Worm (Caenorhabditis elegans): ENCODE data around the gene Y41D4A.4.

Gene Y41D4A.4

DNA sequence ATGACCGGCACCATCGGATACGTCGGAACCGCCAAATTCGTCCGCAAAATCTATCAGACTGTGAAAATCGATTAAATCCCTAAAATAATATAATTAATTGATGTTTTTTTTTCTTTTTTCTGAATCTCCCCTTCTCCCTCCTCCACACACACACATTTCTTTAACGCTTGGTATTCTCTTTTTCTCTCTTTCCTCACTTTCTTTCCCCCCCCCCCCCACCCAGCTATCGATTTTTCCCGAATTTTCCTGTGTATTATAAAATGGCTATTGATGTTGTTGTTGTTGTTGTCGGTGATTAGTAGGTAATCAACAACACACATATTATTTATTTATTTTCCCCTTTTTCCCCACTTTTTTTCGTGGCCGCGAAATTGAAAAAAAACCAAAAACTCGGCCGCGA lies 5.4 kb downstream of the Y41D4A.4 start:
- no peak for TF ChIP-seq tag-97 (GFP tag; IDR thresholded peaks at IDR 0.05)
- no peak for TF ChIP-seq mdt-29 (GFP tag; IDR thresholded peaks at IDR 0.05)
- TF ChIP-seq daf-16 (GFP tag; optimal IDR thresholded peaks at IDR 0.05), result peak in 1 of 2 experiments; percentile 40
- TF ChIP-seq daf-16 (tag; optimal IDR thresholded peaks at IDR 0.05), result no peak
- no peak for TF ChIP-seq ceh-82 (tag; optimal IDR thresholded peaks at IDR 0.05)
- no peak for TF ChIP-seq zag-1 (tag; optimal IDR thresholded peaks at IDR 0.05)
- peak; percentile 19 for TF ChIP-seq hlh-11 (tag; optimal IDR thresholded peaks at IDR 0.05)
- 0 out of 2 replicates have a peak, but pooled peaks have one; percentile 7 for TF ChIP-seq dmd-6 (GFP tag; IDR thresholded peaks at IDR 0.05)
- TF ChIP-seq sdz-12 (GFP tag; optimal IDR thresholded peaks at IDR 0.05), result no peak

DNA sequence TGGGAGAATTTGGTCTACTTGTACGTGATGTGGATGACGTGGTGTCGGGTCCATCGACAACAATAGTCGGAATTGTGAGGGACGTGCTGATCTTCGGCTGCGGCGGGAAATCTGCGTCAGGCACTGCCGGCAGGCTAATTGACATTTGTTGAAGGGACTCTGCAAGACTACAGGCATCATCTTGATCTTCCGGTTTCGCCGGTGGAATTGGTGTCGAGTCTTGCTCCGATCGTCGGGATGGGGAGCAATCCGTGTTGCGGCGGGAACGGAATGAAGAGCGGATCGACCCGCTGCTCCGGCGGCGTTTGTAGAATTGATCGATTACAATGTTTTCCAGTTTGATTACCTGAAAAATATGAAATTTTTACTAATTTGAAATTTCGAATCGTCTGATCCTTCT lies 6.7 kb downstream of the Y41D4A.4 start:
- no peak for TF ChIP-seq daf-8 (GFP tag; IDR thresholded peaks at IDR 0.05)
- peak; percentile 66 for TF ChIP-seq set-16 (GFP tag; IDR thresholded peaks at IDR 0.05)
- TF ChIP-seq nhr-111 (GFP tag; optimal IDR thresholded peaks at IDR 0.05), result no peak

DNA sequence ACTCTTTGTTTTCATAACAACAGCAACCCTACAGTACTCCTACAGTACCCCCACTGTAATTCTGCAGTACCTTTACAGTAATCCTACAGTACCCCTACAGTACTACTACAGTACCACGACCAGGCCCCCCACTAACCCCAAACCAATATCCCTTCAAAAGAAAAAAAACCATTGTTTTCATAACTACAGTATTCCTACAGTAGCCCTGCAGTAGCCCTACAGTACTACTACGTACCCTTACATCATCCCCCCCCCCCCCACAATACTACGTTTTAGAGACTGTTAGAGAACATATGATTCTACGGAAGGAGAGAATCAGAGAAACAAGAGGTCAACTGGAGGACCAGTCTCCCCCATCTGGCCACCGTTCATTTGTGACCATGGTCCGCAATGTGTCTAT lies 7.7 kb downstream of the Y41D4A.4 start, which contains the start of gene Y41D4A.3:
Y41D4A.3 (plus strand) TSS at position 301 of the 400 bp plus-strand sequence.
- TF ChIP-seq T26A8.4 (GFP tag; IDR thresholded peaks at IDR 0.05), result no peak
- no peak for TF ChIP-seq vab-7 (GFP tag; IDR thresholded peaks at IDR 0.05)
- peak; percentile 11 for TF ChIP-seq aha-1 (tag)
- TF ChIP-seq sdz-12 (GFP tag; optimal IDR thresholded peaks at IDR 0.05), result no peak
- no peak for TF ChIP-seq fkh-10 (GFP tag; optimal IDR thresholded peaks at IDR 0.05)
- no peak for TF ChIP-seq ztf-11 (tag; optimal IDR thresholded peaks at IDR 0.05)
- TF ChIP-seq daf-19 (GFP tag; conservative IDR thresholded peaks at IDR 0.05), result no peak
- no peak for TF ChIP-seq aly-2 (tag; optimal IDR thresholded peaks at IDR 0.05)

DNA sequence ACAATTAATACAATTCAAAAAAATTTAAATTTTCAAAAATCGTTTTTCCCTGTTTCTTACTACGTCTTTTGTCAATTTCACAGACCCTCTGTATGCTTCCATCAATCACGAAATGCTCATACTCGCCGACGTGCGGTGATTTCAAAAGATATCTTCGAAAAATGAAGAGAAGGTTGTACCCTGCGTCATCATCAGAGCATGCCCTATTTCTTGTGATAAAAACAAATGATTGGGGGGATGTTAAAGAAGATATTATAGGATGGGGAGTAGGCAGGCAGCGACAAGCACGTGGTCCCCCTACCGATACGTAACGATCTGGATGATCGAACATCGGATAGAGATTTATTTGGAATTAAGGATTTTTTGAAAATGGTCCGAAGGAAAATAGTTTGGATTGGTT lies 12.8 kb downstream of the Y41D4A.4 start:
- peak; percentile 21 for TF ChIP-seq hlh-30 (tag; optimal IDR thresholded peaks at IDR 0.05; ENCODE audit: insufficient read depth)
- peak in 1 of 2 experiments; percentile 97 for TF ChIP-seq unc-62 (GFP tag; optimal IDR thresholded peaks at IDR 0.05 in 1 of 2)
- TF ChIP-seq unc-62 (tag; optimal IDR thresholded peaks at IDR 0.05), result no peak
- TF ChIP-seq nhr-11 (tag; optimal IDR thresholded peaks at IDR 0.05), result peak; percentile 59
- no peak for TF ChIP-seq F10B5.3 (tag; optimal IDR thresholded peaks at IDR 0.05)

DNA sequence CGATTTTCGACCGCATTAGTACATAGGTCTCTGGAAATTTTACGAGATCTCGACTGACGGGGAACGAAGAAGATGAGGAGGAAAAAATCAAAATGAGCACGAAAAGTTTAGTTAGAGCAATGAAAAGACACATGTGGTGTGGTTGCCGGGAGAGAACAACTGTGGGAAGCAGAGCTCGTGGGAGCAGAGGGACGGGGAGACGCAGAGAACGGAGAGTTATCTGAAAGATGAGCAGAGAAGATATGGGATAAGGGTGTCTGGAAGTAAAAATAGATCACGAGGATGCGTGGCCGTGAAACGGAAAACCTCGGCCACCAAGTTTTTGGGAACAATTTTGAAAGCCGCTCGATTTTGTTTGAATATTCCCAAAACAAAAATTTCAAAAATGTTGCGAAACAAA lies 15.8 kb downstream of the Y41D4A.4 start, which contains the start of gene Y41D4A.7:
Y41D4A.7 (minus strand) TSS at position 18 of the 400 bp plus-strand sequence.
- TF ChIP-seq arid-1 (GFP tag; conservative IDR thresholded peaks at IDR 0.05) (no peak), mdl-1 (tag; optimal IDR thresholded peaks at IDR 0.05) (peak in 1 of 2 experiments; percentile 14), vab-7 (GFP tag; IDR thresholded peaks at IDR 0.05) (no peak), nhr-76 (tag; optimal IDR thresholded peaks at IDR 0.05) (no peak), nhr-11 (tag; optimal IDR thresholded peaks at IDR 0.05) (peak; percentile 33), aly-2 (tag; optimal IDR thresholded peaks at IDR 0.05) (no peak), mes-2 (tag; optimal IDR thresholded peaks at IDR 0.05; ENCODE audit: poor library complexity, severe bottlenecking) (no peak), ceh-44 (GFP tag; IDR thresholded peaks at IDR 0.05) (no peak), lin-29 (GFP tag; IDR thresholded peaks at IDR 0.05) (no peak), hif-1 (tag; optimal IDR thresholded peaks at IDR 0.05) (peak in 1 of 2 experiments; percentile 13), hlh-11 (tag; optimal IDR thresholded peaks at IDR 0.05) (peak; percentile 20), nhr-42 (GFP tag; IDR thresholded peaks at IDR 0.05) (no peak), lin-1 (GFP tag; IDR thresholded peaks at IDR 0.05) (no peak), F37D6.2 (tag; optimal IDR thresholded peaks at IDR 0.05) (no peak), Y105C5A.15 (GFP tag; IDR thresholded peaks at IDR 0.05) (no peak), ama-1 (optimal IDR thresholded peaks at IDR 0.05) (no peak), ctbp-1 (GFP tag; IDR thresholded peaks at IDR 0.05) (no peak), nhr-6 (tag; optimal IDR thresholded peaks at IDR 0.05) (no peak), unc-62 (GFP tag; optimal IDR thresholded peaks at IDR 0.05 in 1 of 2) (peak in 1 of 2 experiments; percentile 78), unc-62 (tag; optimal IDR thresholded peaks at IDR 0.05) (no peak), hlh-30 (tag; optimal IDR thresholded peaks at IDR 0.05; ENCODE audit: insufficient read depth) (no peak), lin-38 (GFP tag; IDR thresholded peaks at IDR 0.05) (no peak), ceh-20 (GFP tag; IDR thresholded peaks at IDR 0.05) (no peak), saeg-2 (GFP tag; IDR thresholded peaks at IDR 0.05) (no peak), lsy-2 (tag; optimal IDR thresholded peaks at IDR 0.05) (no peak)
